Worm (Caenorhabditis elegans) whole organism, L2 larva: Measurements from ENCODE around the gene B0416.7.

Experiments
- R02D3.7 ChIP-seq: fragments of 150-350 bp; optimal IDR thresholded peaks from 2 replicates; lab custom pipeline; 2014; ENCODE audit warnings: missing biosample characterization, missing genetic modification characterization
- ama-1 ChIP-seq: fragments of 150-350 bp; optimal IDR thresholded peaks from 2 replicates; lab custom pipeline; 2018; ENCODE audit warnings: inconsistent platforms
- mab-5 ChIP-seq: fragments of 150-350 bp; optimal IDR thresholded peaks from 2 replicates; lab custom pipeline; 2014; ENCODE audit warnings: missing biosample characterization, missing genetic modification characterization
- nhr-23 ChIP-seq: fragments of 150-350 bp; optimal IDR thresholded peaks from 2 replicates; lab custom pipeline; 2014; ENCODE audit warnings: missing biosample characterization, missing genetic modification reagents, missing genetic modification characterization
- nhr-237 ChIP-seq: fragments of 150-350 bp; optimal IDR thresholded peaks from 2 replicates; lab custom pipeline; 2014; ENCODE audit warnings: missing biosample characterization, missing genetic modification characterization
- nhr-77 ChIP-seq: fragments of 150-350 bp; optimal IDR thresholded peaks from 2 replicates; lab custom pipeline; 2014; ENCODE audit warnings: missing biosample characterization, missing genetic modification characterization
- ztf-1 ChIP-seq: fragments of 200-800 bp; sonication (Bioruptor generic); conservative IDR thresholded peaks from 2 replicates; pipeline ENCODE4 v1.3.6; 2022; ENCODE audit warnings: missing genetic modification characterization, missing compliant biosample characterization

DNA sequence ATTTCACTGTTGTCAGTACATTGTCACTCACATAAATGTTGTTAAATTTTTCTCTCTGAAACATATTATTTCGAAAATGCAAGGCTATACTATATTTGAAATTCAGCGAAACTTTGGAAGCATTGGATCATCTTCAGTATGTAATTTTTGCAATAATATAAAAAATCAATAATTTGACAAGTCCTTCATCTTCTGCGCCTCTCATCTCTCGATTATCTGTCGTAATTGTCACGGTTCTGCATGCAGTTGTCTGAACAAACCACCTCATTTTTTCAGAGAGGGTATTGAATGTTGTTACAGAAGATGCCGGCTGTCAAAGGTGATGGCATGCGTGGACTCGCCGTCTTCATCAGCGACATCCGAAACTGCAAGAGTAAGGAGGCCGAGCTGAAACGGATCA lies 40.6 kb upstream of the B0416.7 start, which contains the start of gene apa-2:
- TF ChIP-seq mab-5 (tag; lab: Kevin White, UChicago) (no peak), nhr-77 (tag; lab: Kevin White, UChicago) (no peak), ama-1 (lab: Kevin White, UChicago) (no peak), nhr-237 (no peak), R02D3.7 (no peak), nhr-23 (tag; lab: Kevin White, UChicago) (no peak), ztf-1 (GFP tag; lab: Robert Waterston, UW) (no peak)
